Worm (Caenorhabditis elegans) whole organism, L1 larva: Measurements from ENCODE around the gene C05B5.12.

Source experiments
- ceh-90 ChIP-seq: sonication (generic microtip); optimal IDR thresholded peaks from 2 replicates; lab custom pipeline; 2016; ENCODE audit warnings: missing genetic modification characterization, missing compliant biosample characterization
- dsc-1 ChIP-seq: sonication (generic microtip); optimal IDR thresholded peaks from 2 replicates; lab custom pipeline; 2016; ENCODE audit warnings: mild to moderate bottlenecking, missing genetic modification characterization, missing compliant biosample characterization
- elt-2 ChIP-seq: sonication (generic microtip); optimal IDR thresholded peaks from 2 replicates; lab custom pipeline; 2016; ENCODE audit warnings: missing genetic modification characterization, mild to moderate bottlenecking, inconsistent platforms, missing compliant biosample characterization, missing genetic modification reagents
- isw-1 ChIP-seq: fragments of 200-800 bp; sonication (Bioruptor generic); IDR thresholded peaks from 2 replicates; pipeline ENCODE4 v1.3.6; 2022; ENCODE audit warnings: missing genetic modification characterization, missing compliant biosample characterization
- jun-1 ChIP-seq: fragments of 150-350 bp; optimal IDR thresholded peaks from 2 replicates; lab custom pipeline; 2014; ENCODE audit warnings: missing biosample characterization, missing genetic modification reagents, missing genetic modification characterization
- lir-3 ChIP-seq: sonication (generic microtip); optimal IDR thresholded peaks from 2 replicates; lab custom pipeline; 2016; ENCODE audit warnings: mild to moderate bottlenecking, missing genetic modification characterization, moderate library complexity, missing compliant biosample characterization; ENCODE audit not compliant: poor library complexity
- nhr-237 ChIP-seq: fragments of 150-350 bp; optimal IDR thresholded peaks from 2 replicates; lab custom pipeline; 2014; ENCODE audit warnings: missing biosample characterization, missing genetic modification characterization
- nhr-28 ChIP-seq: fragments of 150-350 bp; optimal IDR thresholded peaks from 2 replicates; lab custom pipeline; 2014; ENCODE audit warnings: missing biosample characterization, missing genetic modification characterization
- unc-130 ChIP-seq: fragments of 150-350 bp; optimal IDR thresholded peaks from 2 replicates; lab custom pipeline; 2017; ENCODE audit warnings: missing biosample characterization, missing genetic modification characterization, inconsistent platforms
- unc-30 ChIP-seq: sonication (generic microtip); optimal IDR thresholded peaks from 2 replicates; lab custom pipeline; 2017; ENCODE audit warnings: missing biosample characterization, missing genetic modification characterization
- ztf-11 ChIP-seq, 2 experiments: sonication (generic microtip); optimal IDR thresholded peaks; 2 replicates each; lab custom pipeline; 2016 to 2017; ENCODE audit warnings: missing genetic modification characterization in 2 of 2, missing biosample characterization in 1 of 2, missing compliant biosample characterization in 1 of 2

DNA sequence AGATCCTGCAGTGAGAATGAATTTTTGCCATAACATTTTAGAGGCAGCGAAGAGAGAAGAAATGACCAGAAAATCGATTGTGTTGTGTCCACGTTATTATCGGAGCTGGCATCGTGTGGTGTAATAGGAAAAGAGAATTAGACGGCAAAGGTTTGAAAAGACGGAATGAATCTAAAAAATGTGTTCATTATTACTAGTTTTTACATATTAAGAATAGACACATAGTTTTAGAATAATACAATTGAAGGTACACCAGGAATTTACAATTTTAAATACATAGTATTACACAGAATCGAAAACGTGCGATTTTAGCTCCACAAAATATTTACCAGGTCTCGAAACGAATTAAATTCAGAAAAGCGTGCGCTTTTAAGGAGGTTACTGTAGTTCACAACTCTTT, 36.9 kb upstream of the C05B5.12 start, which contains the start of gene K03H1.13:
- TF ChIP-seq unc-30 (tag; lab: Kevin White, UChicago) (no peak), dsc-1 (no peak), ztf-11 (tag; optimal IDR thresholded peaks at IDR 0.05; lab: Kevin White, UChicago) (no peak), nhr-28 (tag; lab: Kevin White, UChicago) (no peak), lir-3 (tag; lab: Kevin White, UChicago) (no peak), jun-1 (tag; lab: Kevin White, UChicago) (no peak), nhr-237 (tag; lab: Kevin White, UChicago) (no peak), elt-2 (tag; lab: Kevin White, UChicago) (no peak), unc-130 (tag; lab: Kevin White, UChicago) (no peak), ceh-90 (tag; lab: Kevin White, UChicago) (no peak), isw-1 (GFP tag; lab: Robert Waterston, UW) (no peak)
